Worm (Caenorhabditis elegans): ENCODE results near the gene garr-1.

ce11 chrIV:383135-383731 is 42.7 kb upstream of the garr-1 start, which contains the start of gene spl-1:
- TF ChIP-seq unc-130 (tag; optimal IDR thresholded peaks at IDR 0.05) (no peak), snpc-4 (tag; optimal IDR thresholded peaks at IDR 0.05) (no peak), tbx-2 (tag; optimal IDR thresholded peaks at IDR 0.05) (no peak)
